Fruit fly (Drosophila melanogaster): ENCODE data around the gene Crag.

Crag gene

dm6 chrX:8542728-8543127, 49.1 kb upstream of the Crag start (continued):
- TF ChIP-seq CG12659 (GFP tag; optimal IDR thresholded peaks at IDR 0.05) (peak; percentile 9), ERR (GFP tag; optimal IDR thresholded peaks at IDR 0.05) (no peak), Deaf1 (tag; optimal IDR thresholded peaks at IDR 0.05) (no peak), CG2199 (GFP tag; IDR thresholded peaks at IDR 0.05) (no peak), Eip74EF (GFP tag; optimal IDR thresholded peaks at IDR 0.05) (no peak), Drgx (GFP tag; IDR thresholded peaks at IDR 0.05) (no peak), CG16779 (GFP tag; IDR thresholded peaks at IDR 0.05) (no peak), shn (GFP tag; optimal IDR thresholded peaks at IDR 0.05) (peak; percentile 1), tgo (GFP tag; IDR thresholded peaks at IDR 0.05) (peak; percentile 22; the same call in 1 of the 3 replicates), chn (GFP tag; optimal IDR thresholded peaks at IDR 0.05) (peak; percentile 14), CG31365 (tag; optimal IDR thresholded peaks at IDR 0.05) (no peak), Dp (GFP tag; optimal IDR thresholded peaks at IDR 0.05) (no peak), Rfx (GFP tag; IDR thresholded peaks at IDR 0.05) (no peak), Awh (GFP tag; IDR thresholded peaks at IDR 0.05) (no peak), yki (optimal IDR thresholded peaks at IDR 0.05) (no peak), CG9609 (GFP tag; optimal IDR thresholded peaks at IDR 0.05) (no peak), cwo (GFP tag; optimal IDR thresholded peaks at IDR 0.05) (peak; percentile 14), lilli (GFP tag; optimal IDR thresholded peaks at IDR 0.05) (peak; percentile 42), Hr51 (GFP tag; optimal IDR thresholded peaks at IDR 0.05) (no peak), bcd (GFP tag; optimal IDR thresholded peaks at IDR 0.05) (no peak), ken (GFP tag; IDR thresholded peaks at IDR 0.05) (0 out of 3 replicates have a peak, but pooled peaks have one; percentile 25), CG6175 (GFP tag; IDR thresholded peaks at IDR 0.05) (no peak), wdn (GFP tag; IDR thresholded peaks at IDR 0.05) (no peak), esg (GFP tag; conservative IDR thresholded peaks at IDR 0.05) (peak; percentile 54; the same call in 1 of the 2 replicates), CG7357 (GFP tag; IDR thresholded peaks at IDR 0.05) (peak; percentile 58; the same call in 1 of the 3 replicates), ase (GFP tag; IDR thresholded peaks at IDR 0.05) (0 out of 3 replicates have a peak, but pooled peaks have one; percentile 42), row (GFP tag; IDR thresholded peaks at IDR 0.05) (peak; percentile 67), pb (GFP tag; optimal IDR thresholded peaks at IDR 0.05) (no peak), hth (optimal IDR thresholded peaks at IDR 0.05) (no peak), dpn (GFP tag; optimal IDR thresholded peaks at IDR 0.05) (peak; percentile 6 to 38), CG10147 (GFP tag; optimal IDR thresholded peaks at IDR 0.05) (no peak), CG4617 (GFP tag; optimal IDR thresholded peaks at IDR 0.05; ENCODE audit: borderline replicate concordance) (no peak), CG31388 (GFP tag; optimal IDR thresholded peaks at IDR 0.05) (no peak), CG10274 (GFP tag; optimal IDR thresholded peaks at IDR 0.05) (no peak), zen2 (GFP tag; IDR thresholded peaks at IDR 0.05; ENCODE audit: partially characterized antibody) (no peak), trh (GFP tag; optimal IDR thresholded peaks at IDR 0.05) (no peak), corto (GFP tag; optimal IDR thresholded peaks at IDR 0.05) (no peak), sens (GFP tag) (peak; percentile 59), Ets65A (GFP tag) (peak; percentile 88), Max (GFP tag; optimal IDR thresholded peaks at IDR 0.05) (no peak), fd102C (GFP tag; optimal IDR thresholded peaks at IDR 0.05) (no peak), CG18011 (GFP tag; optimal IDR thresholded peaks at IDR 0.05) (no peak), Xrp1 (GFP tag; IDR thresholded peaks at IDR 0.05) (peak; percentile 50; the same call in 1 of the 2 replicates), ara (GFP tag; IDR thresholded peaks at IDR 0.05) (peak; percentile 44; the same call in 1 of the 2 replicates), CG8478 (optimal IDR thresholded peaks at IDR 0.05) (no peak), p53 (GFP tag; optimal IDR thresholded peaks at IDR 0.05) (no peak), CG15696 (tag; optimal IDR thresholded peaks at IDR 0.05) (no peak), disco-r (GFP tag; optimal IDR thresholded peaks at IDR 0.05) (no peak), CG13424 (tag; optimal IDR thresholded peaks at IDR 0.05) (peak; percentile 29), Hsf (GFP tag; optimal IDR thresholded peaks at IDR 0.05) (peak; percentile 13), ro (GFP tag; IDR thresholded peaks at IDR 0.05) (no peak), CG14050 (GFP tag; IDR thresholded peaks at IDR 0.05) (no peak)

Data from whole organism, embryonic.